Worm (Caenorhabditis elegans): ENCODE results near the gene ugt-44.

- no peak for TF ChIP-seq pha-4 (GFP tag; IDR thresholded peaks at IDR 0.05)
- no peak for TF ChIP-seq pha-4 (tag; optimal IDR thresholded peaks at IDR 0.05)
- TF ChIP-seq dmd-9 (GFP tag; IDR thresholded peaks at IDR 0.05) = no peak
- no peak for TF ChIP-seq skn-1 (tag; optimal IDR thresholded peaks at IDR 0.05)
- no peak for TF ChIP-seq nhr-237 (tag; optimal IDR thresholded peaks at IDR 0.05)
- TF ChIP-seq nhr-28 (tag; optimal IDR thresholded peaks at IDR 0.05) = no peak
- no peak for TF ChIP-seq ceh-32 (tag; optimal IDR thresholded peaks at IDR 0.05; ENCODE audit: poor library complexity)
- TF ChIP-seq hlh-11 (tag; optimal IDR thresholded peaks at IDR 0.05) = no peak
Measured at ce11 chrIV:10472478-10472877, 2.9 kb downstream of the ugt-44 start, which contains the start of gene bgnt-1.1.

Measured in whole organism, L4 larva.